Fruit fly (Drosophila melanogaster) whole organism, adult: ENCODE data around the gene CG14357.

Source experiments
- CG11617 ChIP-seq: fragments of 200-800 bp; sonication (Bioruptor generic); optimal IDR thresholded peaks from 2 replicates; lab custom pipeline; 2017; ENCODE audit warnings: mild to moderate bottlenecking, missing biosample characterization, missing genetic modification reagents, missing genetic modification characterization
- CG12768 ChIP-seq: fragments of 200-800 bp; sonication (Bioruptor generic); optimal IDR thresholded peaks from 2 replicates; lab custom pipeline; 2017; ENCODE audit warnings: missing biosample characterization, missing genetic modification characterization, mild to moderate bottlenecking, moderate library complexity, missing genetic modification reagents
- CG14711 ChIP-seq: fragments of 200-800 bp; sonication (Bioruptor generic); optimal IDR thresholded peaks from 2 replicates; lab custom pipeline; 2018; ENCODE audit warnings: missing biosample characterization, mild to moderate bottlenecking, missing genetic modification characterization, moderate library complexity
- CG1620 ChIP-seq: fragments of 200-800 bp; sonication (Bioruptor generic); optimal IDR thresholded peaks from 2 replicates; lab custom pipeline; 2016; ENCODE audit warnings: missing biosample characterization, missing genetic modification characterization
- CG33017 ChIP-seq: fragments of 200-800 bp; sonication (Bioruptor generic); optimal IDR thresholded peaks from 2 replicates; lab custom pipeline; 2018; ENCODE audit warnings: missing biosample characterization, mild to moderate bottlenecking, missing genetic modification characterization, moderate library complexity
- CG5204 ChIP-seq: fragments of 200-800 bp; sonication (Bioruptor generic); optimal IDR thresholded peaks from 2 replicates; lab custom pipeline; 2016; ENCODE audit warnings: missing biosample characterization, missing genetic modification characterization
- CG7045 ChIP-seq: fragments of 200-800 bp; sonication (Bioruptor generic); optimal IDR thresholded peaks from 2 replicates; lab custom pipeline; 2017; ENCODE audit warnings: missing biosample characterization, mild to moderate bottlenecking, missing genetic modification characterization
- CG7101 ChIP-seq: fragments of 200-800 bp; sonication (Bioruptor generic); optimal IDR thresholded peaks from 2 replicates; lab custom pipeline; 2018; ENCODE audit warnings: missing biosample characterization, mild to moderate bottlenecking, missing genetic modification characterization, moderate library complexity
- Clk ChIP-seq: fragments of 200-800 bp; sonication (Bioruptor generic); optimal IDR thresholded peaks from 2 replicates; lab custom pipeline; 2017; ENCODE audit warnings: missing biosample characterization, missing genetic modification characterization
- Crg-1 ChIP-seq: fragments of 200-800 bp; sonication (Bioruptor generic); optimal IDR thresholded peaks from 2 replicates; lab custom pipeline; 2016; ENCODE audit warnings: missing biosample characterization, missing genetic modification characterization
- Hr96 ChIP-seq: fragments of 200-800 bp; sonication (Bioruptor generic); optimal IDR thresholded peaks from 2 replicates; lab custom pipeline; 2016; ENCODE audit warnings: missing biosample characterization, missing genetic modification characterization
- Mnt ChIP-seq: fragments of 200-800 bp; sonication (Bioruptor generic); optimal IDR thresholded peaks from 2 replicates; lab custom pipeline; 2016; ENCODE audit warnings: missing biosample characterization, mild to moderate bottlenecking, missing genetic modification characterization
- bab1 ChIP-seq: fragments of 200-800 bp; sonication (Bioruptor generic); optimal IDR thresholded peaks from 3 replicates; lab custom pipeline; 2019; ENCODE audit warnings: missing biosample characterization, mild to moderate bottlenecking, missing genetic modification characterization, moderate library complexity
- cic ChIP-seq: fragments of 200-800 bp; sonication (Bioruptor generic); optimal IDR thresholded peaks from 2 replicates; lab custom pipeline; 2017; ENCODE audit warnings: missing biosample characterization, mild to moderate bottlenecking, missing genetic modification characterization, moderate library complexity
- cnc ChIP-seq, 2 experiments: fragments of >200 bp; optimal IDR thresholded peaks; 2 replicates each; lab custom pipeline; 2017
- kay ChIP-seq: fragments of 200-800 bp; sonication (Bioruptor generic); peaks from one replicate; lab custom pipeline; 2016; ENCODE audit warnings: missing biosample characterization, missing genetic modification characterization, borderline replicate concordance
- ovo ChIP-seq: fragments of 200-800 bp; sonication (Bioruptor generic); optimal IDR thresholded peaks from 2 replicates; lab custom pipeline; 2016; ENCODE audit warnings: missing biosample characterization, missing genetic modification characterization
- pad ChIP-seq: fragments of 200-800 bp; sonication (Bioruptor generic); optimal IDR thresholded peaks from 3 replicates; lab custom pipeline; 2017; ENCODE audit warnings: missing biosample characterization, missing genetic modification characterization, mild to moderate bottlenecking, moderate library complexity, missing genetic modification reagents
- tj ChIP-seq: fragments of 200-800 bp; sonication (Bioruptor generic); optimal IDR thresholded peaks from 3 replicates; lab custom pipeline; 2017; ENCODE audit warnings: missing biosample characterization, mild to moderate bottlenecking, missing genetic modification characterization, moderate library complexity
- toe ChIP-seq: fragments of 200-800 bp; sonication (Bioruptor generic); optimal IDR thresholded peaks from 2 replicates; lab custom pipeline; 2016; ENCODE audit warnings: missing biosample characterization, missing genetic modification characterization

The CG14357 gene

dm6 chr3R:14109145-14109544 lies 2.8 kb downstream of the CG14357 start, which contains the start of gene Or88a:
TSS of gene Or88a (plus strand) at chr3R:14109445.
- no peak for TF ChIP-seq Crg-1 (GFP tag; lab: Kevin White, UChicago)
- TF ChIP-seq CG33017 (tag; lab: Kevin White, UChicago), result no peak
- no peak for TF ChIP-seq CG12768
- no peak for TF ChIP-seq Hr96
- no peak for TF ChIP-seq CG7045 (GFP tag; lab: Kevin White, UChicago)
- no peak for TF ChIP-seq toe (GFP tag; lab: Kevin White, UChicago)
- TF ChIP-seq tj (GFP tag; lab: Kevin White, UChicago), result no peak
- TF ChIP-seq bab1 (GFP tag; lab: Kevin White, UChicago), result no peak
- TF ChIP-seq Mnt (GFP tag; lab: Kevin White, UChicago), result no peak
- no peak for TF ChIP-seq Clk
- no peak for TF ChIP-seq CG7101
- TF ChIP-seq kay (GFP tag; lab: Kevin White, UChicago), result no peak
- no peak for TF ChIP-seq CG11617 (GFP tag; lab: Kevin White, UChicago)
- no peak for TF ChIP-seq cic (GFP tag; lab: Kevin White, UChicago)
- TF ChIP-seq CG5204 (GFP tag; lab: Kevin White, UChicago), result no peak
- TF ChIP-seq CG1620, result no peak
- TF ChIP-seq pad (GFP tag; lab: Kevin White, UChicago), result no peak
- no peak for TF ChIP-seq CG14711
- TF ChIP-seq ovo (GFP tag; lab: Kevin White, UChicago), result no peak

DNA sequence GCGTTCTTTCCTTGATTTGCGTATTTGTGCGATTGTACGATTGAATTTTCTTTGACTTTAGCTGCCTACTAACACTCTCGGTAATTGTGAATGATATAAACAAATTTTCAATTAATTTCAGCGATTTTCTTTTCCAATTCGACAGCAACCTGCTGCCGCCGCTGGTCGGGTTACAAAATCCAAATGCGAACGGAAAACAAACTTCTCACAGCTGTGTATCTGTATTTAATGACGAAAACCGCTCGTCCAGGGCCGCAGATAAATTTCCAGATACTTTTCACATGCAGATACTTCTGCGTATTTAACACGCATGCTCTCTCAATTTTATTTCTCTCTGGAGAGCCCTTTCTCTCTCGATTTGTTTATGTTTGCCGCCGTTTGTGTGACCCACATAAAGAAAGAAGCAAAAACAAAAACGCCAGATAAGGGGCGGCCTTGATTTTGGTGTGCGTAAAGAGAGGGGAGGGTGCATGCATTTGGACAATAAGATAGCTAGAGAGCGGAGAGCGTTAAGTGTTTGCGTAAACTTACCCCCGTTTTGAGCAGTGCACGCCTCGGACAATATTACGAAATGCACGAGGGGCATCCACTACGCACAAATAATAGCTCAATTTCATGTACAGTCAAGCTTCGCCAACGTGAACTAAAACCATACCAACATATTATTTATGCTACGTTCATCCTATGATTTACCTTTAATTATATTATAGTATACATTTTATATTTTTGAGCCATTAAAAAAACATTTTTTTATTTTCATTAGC lies 3.6 kb downstream of the CG14357 start, which contains the start of gene CG12402:
Gene CG12402, minus strand, starts transcription at position 164 of the 764 bp plus-strand sequence.
- no peak for TF ChIP-seq Clk
- peak; percentile 43 for TF ChIP-seq pad (GFP tag; lab: Kevin White, UChicago)
- no peak for TF ChIP-seq CG1620
- TF ChIP-seq CG11617 (GFP tag; lab: Kevin White, UChicago), result no peak
- TF ChIP-seq kay (GFP tag; lab: Kevin White, UChicago), result no peak
- TF ChIP-seq cnc (optimal IDR thresholded peaks at IDR 0.05; lab: Kevin White, UChicago), result no peak
- peak; percentile 14 for TF ChIP-seq CG33017 (tag; lab: Kevin White, UChicago)
- no peak for TF ChIP-seq CG7101
- TF ChIP-seq toe (GFP tag; lab: Kevin White, UChicago), result no peak
- TF ChIP-seq bab1 (GFP tag; lab: Kevin White, UChicago), result no peak
- no peak for TF ChIP-seq ovo (GFP tag; lab: Kevin White, UChicago)
- TF ChIP-seq CG7045 (GFP tag; lab: Kevin White, UChicago), result peak; percentile 41
- TF ChIP-seq cic (GFP tag; lab: Kevin White, UChicago), result peak; percentile 3
- no peak for TF ChIP-seq Crg-1 (GFP tag; lab: Kevin White, UChicago)
- TF ChIP-seq CG14711, result no peak
- no peak for TF ChIP-seq CG12768
- TF ChIP-seq Mnt (GFP tag; lab: Kevin White, UChicago), result no peak
- no peak for TF ChIP-seq tj (GFP tag; lab: Kevin White, UChicago)
- no peak for TF ChIP-seq Hr96
- TF ChIP-seq CG5204 (GFP tag; lab: Kevin White, UChicago), result no peak

- TF ChIP-seq Crg-1 (GFP tag; lab: Kevin White, UChicago), result no peak
- no peak for TF ChIP-seq CG1620
- no peak for TF ChIP-seq CG12768
- TF ChIP-seq CG5204 (GFP tag; lab: Kevin White, UChicago), result no peak
- no peak for TF ChIP-seq cnc (optimal IDR thresholded peaks at IDR 0.05; lab: Kevin White, UChicago)
- no peak for TF ChIP-seq pad (GFP tag; lab: Kevin White, UChicago)
- TF ChIP-seq ovo (GFP tag; lab: Kevin White, UChicago), result no peak
- TF ChIP-seq CG11617 (GFP tag; lab: Kevin White, UChicago), result no peak
Measured at dm6 chr3R:14107597-14107996, 4.4 kb downstream of the CG14357 start.

dm6 chr3R:14103022-14103421 lies 8.9 kb downstream of the CG14357 start, which contains the start of gene PK1-R:
TSS of gene PK1-R (minus strand) at chr3R:14103122.
- TF ChIP-seq CG11617 (GFP tag; lab: Kevin White, UChicago) (no peak), CG1620 (no peak), CG33017 (tag; lab: Kevin White, UChicago) (no peak), ovo (GFP tag; lab: Kevin White, UChicago) (no peak), CG7101 (no peak)

DNA sequence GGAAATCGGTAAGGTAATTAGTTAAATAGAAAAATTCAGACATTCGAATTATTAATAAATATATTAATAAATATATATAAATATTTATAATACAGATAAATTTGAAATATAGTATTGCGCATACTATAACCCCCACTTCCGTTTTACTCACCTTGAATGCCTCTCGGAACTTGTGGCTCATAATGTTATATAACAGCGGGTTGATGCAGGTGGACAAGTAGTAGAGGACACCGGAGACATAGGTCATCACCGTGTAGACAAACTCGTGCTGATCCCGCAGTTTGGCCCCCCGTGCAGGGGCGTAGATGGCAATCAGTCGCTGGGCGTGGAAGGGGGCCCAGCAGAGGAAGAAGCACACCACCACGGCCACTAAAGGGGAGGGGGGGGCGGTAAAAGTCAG lies 11.0 kb downstream of the CG14357 start:
- no peak for TF ChIP-seq CG5204 (GFP tag; lab: Kevin White, UChicago)
- TF ChIP-seq CG7101, result no peak
- no peak for TF ChIP-seq pad (GFP tag; lab: Kevin White, UChicago)
- TF ChIP-seq toe (GFP tag; lab: Kevin White, UChicago), result no peak
- TF ChIP-seq CG14711, result no peak
- TF ChIP-seq tj (GFP tag; lab: Kevin White, UChicago), result no peak
- TF ChIP-seq CG7045 (GFP tag; lab: Kevin White, UChicago), result no peak
- no peak for TF ChIP-seq Clk
- TF ChIP-seq Mnt (GFP tag; lab: Kevin White, UChicago), result no peak
- no peak for TF ChIP-seq ovo (GFP tag; lab: Kevin White, UChicago)

DNA sequence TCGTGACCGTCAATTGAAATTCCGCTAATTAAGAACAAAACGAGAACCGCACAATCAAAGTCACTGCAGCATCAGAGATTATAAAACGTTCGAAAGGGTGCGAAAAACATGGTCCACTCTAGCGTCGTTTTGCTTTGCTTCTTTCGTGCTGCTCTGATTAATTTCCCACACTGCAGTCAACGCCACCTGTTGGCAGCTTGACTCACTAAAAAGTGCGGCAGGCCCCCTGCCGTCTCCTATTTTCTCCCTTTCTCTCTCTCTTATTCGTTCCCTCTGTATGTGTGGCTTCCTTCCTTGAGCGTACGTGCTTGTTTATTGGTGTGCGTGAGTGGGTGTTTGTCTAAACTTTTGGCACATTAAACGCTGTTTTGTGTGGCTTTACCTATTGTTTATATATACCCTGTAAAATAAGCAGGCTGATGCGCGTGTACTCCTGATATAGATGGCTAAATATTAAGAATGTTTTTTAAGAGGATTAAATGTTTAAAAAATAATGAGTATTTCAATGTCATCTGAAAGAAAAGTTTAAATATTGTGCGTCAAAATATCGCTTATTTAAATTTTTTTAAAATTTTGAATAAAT lies 13.3 kb downstream of the CG14357 start:
- no peak for TF ChIP-seq tj (GFP tag; lab: Kevin White, UChicago)
- TF ChIP-seq toe (GFP tag; lab: Kevin White, UChicago), result peak; percentile 10
